Worm (Caenorhabditis elegans) whole organism, late embryonic: ENCODE results near the gene W05H7.1.

Experiments
- ama-1 ChIP-seq: fragments of 150-350 bp; optimal IDR thresholded peaks from 2 replicates; lab custom pipeline; 2014
- ceh-30 ChIP-seq: fragments of 150-350 bp; optimal IDR thresholded peaks from 2 replicates; lab custom pipeline; 2014; ENCODE audit warnings: missing biosample characterization, missing genetic modification characterization
- ref-2 ChIP-seq: sonication (generic microtip); optimal IDR thresholded peaks from 2 replicates; lab custom pipeline; 2016; ENCODE audit warnings: missing genetic modification characterization, missing compliant biosample characterization
- zip-5 ChIP-seq: sonication (generic microtip); optimal IDR thresholded peaks from 2 replicates; lab custom pipeline; 2016; ENCODE audit warnings: missing genetic modification characterization, missing compliant biosample characterization

DNA sequence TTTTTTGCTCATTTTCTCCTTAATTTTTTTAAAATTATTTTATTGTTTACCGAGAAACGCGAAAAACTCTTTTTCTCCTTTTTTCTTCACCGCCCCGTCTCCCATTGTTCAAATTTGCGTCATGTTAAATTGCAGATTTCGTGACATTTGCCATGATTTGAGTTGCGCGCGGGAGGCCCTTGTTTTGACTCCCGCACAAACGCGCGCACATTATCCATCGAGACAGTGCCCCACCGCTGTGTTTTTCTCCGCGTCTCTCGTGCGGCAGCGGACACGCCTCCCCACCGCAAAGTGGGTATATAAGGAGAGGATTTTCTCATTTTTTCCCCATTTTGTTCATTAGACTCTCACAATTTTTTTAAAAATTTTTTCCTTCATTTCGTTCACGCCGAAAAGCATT lies 25.4 kb downstream of the W05H7.1 start:
- TF ChIP-seq ceh-30 (tag; lab: Kevin White, UChicago) (no peak), ref-2 (no peak), ama-1 (no peak), zip-5 (tag; lab: Kevin White, UChicago) (no peak)
